Worm (Caenorhabditis elegans) whole organism, late embryonic: ENCODE results near the gene str-4.

ENCODE experiments used
- T23F11.4 ChIP-seq: fragments of 200-800 bp; sonication (Bioruptor generic); optimal IDR thresholded peaks from 2 replicates; lab custom pipeline; 2018; ENCODE audit warnings: mild to moderate bottlenecking, missing genetic modification characterization, missing compliant biosample characterization
- ama-1 ChIP-seq: fragments of 150-350 bp; optimal IDR thresholded peaks from 2 replicates; lab custom pipeline; 2014
- ceh-24 ChIP-seq: sonication (generic microtip); optimal IDR thresholded peaks from 2 replicates; lab custom pipeline; 2016; ENCODE audit warnings: mild to moderate bottlenecking, missing genetic modification characterization, missing compliant biosample characterization
- dve-1 ChIP-seq: sonication (generic microtip); optimal IDR thresholded peaks from 2 replicates; lab custom pipeline; 2017; ENCODE audit warnings: antibody characterized with exemption, mild to moderate bottlenecking, missing genetic modification characterization, missing compliant biosample characterization
- nfya-1 ChIP-seq: sonication (generic microtip); optimal IDR thresholded peaks from 2 replicates; lab custom pipeline; 2017; ENCODE audit warnings: missing genetic modification characterization, mild to moderate bottlenecking, missing compliant biosample characterization, antibody characterized with exemption, moderate library complexity
- rnt-1 ChIP-seq: sonication (generic microtip); optimal IDR thresholded peaks from 2 replicates; lab custom pipeline; 2016; ENCODE audit warnings: missing genetic modification characterization, missing compliant biosample characterization
- unc-55 ChIP-seq: sonication (generic microtip); optimal IDR thresholded peaks from 2 replicates; lab custom pipeline; 2017; ENCODE audit warnings: missing biosample characterization, missing genetic modification reagents, missing genetic modification characterization
- zip-5 ChIP-seq: sonication (generic microtip); optimal IDR thresholded peaks from 2 replicates; lab custom pipeline; 2016; ENCODE audit warnings: missing genetic modification characterization, missing compliant biosample characterization

ce11 chrV:13295859-13296258 is 43.7 kb downstream of the str-4 start, which contains the start of gene uig-1:
- TF ChIP-seq rnt-1 (tag; lab: Kevin White, UChicago) = no peak
- TF ChIP-seq zip-5 (tag; lab: Kevin White, UChicago) = no peak
- TF ChIP-seq ama-1 (lab: Kevin White, UChicago) = no peak
- no peak for TF ChIP-seq unc-55 (GFP tag; lab: Kevin White, UChicago)
- no peak for TF ChIP-seq ceh-24 (tag; lab: Kevin White, UChicago)
- no peak for TF ChIP-seq nfya-1 (tag; lab: Kevin White, UChicago)
- no peak for TF ChIP-seq dve-1 (tag; lab: Kevin White, UChicago)
- no peak for TF ChIP-seq T23F11.4
